Worm (Caenorhabditis elegans): ENCODE measurements around the gene inx-6.

- TF ChIP-seq mdl-1 (tag; optimal IDR thresholded peaks at IDR 0.05) (no peak), elt-2 (tag; optimal IDR thresholded peaks at IDR 0.05) (no peak), pqm-1 (tag; optimal IDR thresholded peaks at IDR 0.05) (no peak), nhr-12 (tag; optimal IDR thresholded peaks at IDR 0.05) (no peak), nhr-43 (tag; optimal IDR thresholded peaks at IDR 0.05; ENCODE audit: poor library complexity, severe bottlenecking) (no peak), ama-1 (optimal IDR thresholded peaks at IDR 0.05) (no peak), unc-39 (tag; optimal IDR thresholded peaks at IDR 0.05) (no peak), unc-62 (GFP tag; optimal IDR thresholded peaks at IDR 0.05) (no peak), fos-1 (tag; optimal IDR thresholded peaks at IDR 0.05) (no peak), tbx-2 (tag; optimal IDR thresholded peaks at IDR 0.05) (no peak), elt-3 (tag; optimal IDR thresholded peaks at IDR 0.05) (no peak), lin-39 (tag; optimal IDR thresholded peaks at IDR 0.05) (no peak)
Observed at ce11 chrIV:12773519-12773918, 27.1 kb downstream of the inx-6 start, which contains the start of gene unc-31.
